Fruit fly (Drosophila melanogaster) whole organism, embryonic: ENCODE results near the gene Acat1.

Experiments
- BEAF-32 ChIP-seq: fragments of 200-800 bp; sonication (Bioruptor generic); optimal IDR thresholded peaks from 3 replicates; lab custom pipeline; 2017; ENCODE audit warnings: missing biosample characterization, missing genetic modification characterization, mild to moderate bottlenecking, moderate library complexity, missing genetic modification reagents
- CG10267 ChIP-seq: fragments of 200-800 bp; sonication (Bioruptor generic); optimal IDR thresholded peaks from 2 replicates; lab custom pipeline; 2018; ENCODE audit warnings: missing biosample characterization, mild to moderate bottlenecking, missing genetic modification characterization, moderate library complexity
- CG12659 ChIP-seq: fragments of 200-800 bp; sonication (Bioruptor generic); optimal IDR thresholded peaks from 3 replicates; lab custom pipeline; 2017; ENCODE audit warnings: mild to moderate bottlenecking, missing biosample characterization, missing genetic modification reagents, missing genetic modification characterization
- CG13424 ChIP-seq: fragments of 200-800 bp; sonication (Bioruptor generic); optimal IDR thresholded peaks from 2 replicates; lab custom pipeline; 2019; ENCODE audit warnings: missing biosample characterization, mild to moderate bottlenecking, missing genetic modification characterization, moderate library complexity
- CG14965 ChIP-seq: fragments of 200-800 bp; sonication (Bioruptor generic); optimal IDR thresholded peaks from 2 replicates; lab custom pipeline; 2016; ENCODE audit warnings: missing biosample characterization, missing genetic modification characterization, borderline replicate concordance
- CG1529 ChIP-seq: fragments of 200-800 bp; sonication (Bioruptor generic); optimal IDR thresholded peaks from 3 replicates; lab custom pipeline; 2018; ENCODE audit warnings: missing biosample characterization, missing genetic modification characterization
- CG1792 ChIP-seq: fragments of 200-800 bp; sonication (Bioruptor generic); optimal IDR thresholded peaks from 2 replicates; lab custom pipeline; 2016; ENCODE audit warnings: missing biosample characterization, missing genetic modification characterization
- CG18011 ChIP-seq: fragments of 200-800 bp; sonication (Bioruptor generic); optimal IDR thresholded peaks from 2 replicates; lab custom pipeline; 2017; ENCODE audit warnings: missing biosample characterization, missing genetic modification characterization, mild to moderate bottlenecking, moderate library complexity, missing genotype
- CG18764 ChIP-seq: fragments of 200-800 bp; sonication (Bioruptor generic); optimal IDR thresholded peaks from 3 replicates; lab custom pipeline; 2016; ENCODE audit warnings: missing biosample characterization, missing genetic modification characterization
- CG30020 ChIP-seq: fragments of 200-800 bp; optimal IDR thresholded peaks from 2 replicates; lab custom pipeline; 2019; ENCODE audit warnings: missing biosample characterization, mild to moderate bottlenecking, missing genetic modification characterization, moderate library complexity
- CG30403 ChIP-seq: fragments of 200-800 bp; sonication (Bioruptor generic); optimal IDR thresholded peaks from 3 replicates; lab custom pipeline; 2016; ENCODE audit warnings: missing biosample characterization, missing genetic modification characterization
- CG31441 ChIP-seq: fragments of 200-800 bp; sonication (Bioruptor generic); IDR thresholded peaks from 2 replicates; pipeline ENCODE4 v1.3.6; 2022; ENCODE audit warnings: missing biosample characterization, missing genetic modification characterization
- CG42726 ChIP-seq: fragments of 200-800 bp; sonication (Bioruptor generic); IDR thresholded peaks from 2 replicates; pipeline ENCODE4 v1.3.6; 2022; ENCODE audit warnings: missing biosample characterization, missing genetic modification characterization; ENCODE audit not compliant: partially characterized antibody
- CG43689 ChIP-seq: fragments of 200-800 bp; sonication (Bioruptor generic); IDR thresholded peaks from 2 replicates; pipeline ENCODE4 v1.3.6; 2022; ENCODE audit warnings: missing biosample characterization, missing genetic modification characterization
- CG4617 ChIP-seq: fragments of 200-800 bp; sonication (Bioruptor generic); optimal IDR thresholded peaks from 3 replicates; lab custom pipeline; 2016; ENCODE audit warnings: missing biosample characterization, missing genetic modification characterization, borderline replicate concordance
- CG6254 ChIP-seq: fragments of 200-800 bp; sonication (Bioruptor generic); optimal IDR thresholded peaks from 3 replicates; lab custom pipeline; 2017; ENCODE audit warnings: mild to moderate bottlenecking, missing biosample characterization, missing genetic modification reagents, missing genetic modification characterization
- CG6765 ChIP-seq: fragments of 200-800 bp; sonication (Bioruptor generic); optimal IDR thresholded peaks from 3 replicates; lab custom pipeline; 2017; ENCODE audit warnings: missing biosample characterization, mild to moderate bottlenecking, missing genetic modification characterization
- CG9876 ChIP-seq: fragments of 200-800 bp; sonication (Bioruptor generic); optimal IDR thresholded peaks from 2 replicates; lab custom pipeline; 2016; ENCODE audit warnings: missing biosample characterization, missing genetic modification characterization
- CkIIα-i1 ChIP-seq: fragments of 200-800 bp; sonication (Bioruptor generic); IDR thresholded peaks from 2 replicates; pipeline ENCODE4 v1.3.6; 2022; ENCODE audit warnings: missing biosample characterization, missing genetic modification characterization
- Dip3 ChIP-seq: fragments of 200-800 bp; sonication (Bioruptor generic); optimal IDR thresholded peaks from 3 replicates; lab custom pipeline; 2016; ENCODE audit warnings: missing biosample characterization, missing genetic modification characterization
- E2f2 ChIP-seq: fragments of 200-800 bp; sonication (Bioruptor generic); IDR thresholded peaks from 2 replicates; pipeline ENCODE4 v1.3.6; 2022; ENCODE audit warnings: missing biosample characterization, missing genetic modification characterization
- ERR ChIP-seq: fragments of 200-800 bp; sonication (Bioruptor generic); optimal IDR thresholded peaks from 2 replicates; lab custom pipeline; 2016; ENCODE audit warnings: missing biosample characterization, missing genetic modification characterization
- Elba2 ChIP-seq: fragments of 200-800 bp; sonication (Bioruptor generic); optimal IDR thresholded peaks from 3 replicates; lab custom pipeline; 2016; ENCODE audit warnings: missing biosample characterization, missing genetic modification characterization
- Fer2 ChIP-seq: fragments of 200-800 bp; sonication (Bioruptor generic); optimal IDR thresholded peaks from 2 replicates; lab custom pipeline; 2018; ENCODE audit warnings: missing biosample characterization, mild to moderate bottlenecking, missing genetic modification characterization, moderate library complexity
- HLH3B ChIP-seq: fragments of 200-800 bp; sonication (Bioruptor generic); IDR thresholded peaks from 2 replicates; pipeline ENCODE4 v1.3.6; 2022; ENCODE audit warnings: missing biosample characterization, missing genetic modification characterization
- HLH54F ChIP-seq: fragments of 200-800 bp; sonication (Bioruptor generic); optimal IDR thresholded peaks from 3 replicates; lab custom pipeline; 2016; ENCODE audit warnings: missing biosample characterization, missing genetic modification characterization
- Neu2 ChIP-seq: fragments of 200-800 bp; sonication (Bioruptor generic); optimal IDR thresholded peaks from 3 replicates; lab custom pipeline; 2016; ENCODE audit warnings: missing biosample characterization, missing genetic modification characterization, borderline replicate concordance
- Sox102F ChIP-seq: fragments of 200-800 bp; sonication (Bioruptor generic); optimal IDR thresholded peaks from 2 replicates; lab custom pipeline; 2018; ENCODE audit warnings: missing biosample characterization, mild to moderate bottlenecking, missing genetic modification characterization, moderate library complexity
- Sry-δ ChIP-seq: fragments of 200-800 bp; sonication (Bioruptor generic); optimal IDR thresholded peaks from 2 replicates; lab custom pipeline; 2016; ENCODE audit warnings: missing biosample characterization, missing genetic modification characterization
- Tbp ChIP-seq: fragments of >200 bp; optimal IDR thresholded peaks from 2 replicates; lab custom pipeline; 2018; ENCODE audit warnings: missing biosample characterization, missing genetic modification characterization
- Usf ChIP-seq: fragments of 200-800 bp; sonication (Bioruptor generic); optimal IDR thresholded peaks from 2 replicates; lab custom pipeline; 2017; ENCODE audit warnings: missing genotype, missing biosample characterization, missing genetic modification characterization
- cg ChIP-seq: fragments of 200-800 bp; sonication (Bioruptor generic); optimal IDR thresholded peaks from 3 replicates; lab custom pipeline; 2019; ENCODE audit warnings: missing biosample characterization, mild to moderate bottlenecking, missing genetic modification characterization, moderate library complexity
- chinmo ChIP-seq: fragments of 200-800 bp; sonication (Bioruptor generic); IDR thresholded peaks from 4 replicates; pipeline ENCODE4 v1.3.6; 2022; ENCODE audit warnings: missing biosample characterization, missing genetic modification characterization; ENCODE audit not compliant: partially characterized antibody
- danr ChIP-seq: fragments of 200-800 bp; sonication (Bioruptor generic); IDR thresholded peaks from 2 replicates; pipeline ENCODE4 v1.3.6; 2022; ENCODE audit warnings: missing biosample characterization, missing genetic modification characterization
- disco-r ChIP-seq: fragments of 200-800 bp; sonication (Bioruptor generic); optimal IDR thresholded peaks from 2 replicates; lab custom pipeline; 2016; ENCODE audit warnings: missing biosample characterization, missing genetic modification characterization
- dm ChIP-seq: fragments of 200-800 bp; sonication (Bioruptor generic); optimal IDR thresholded peaks from 3 replicates; lab custom pipeline; 2016; ENCODE audit warnings: missing biosample characterization, missing genetic modification characterization
- eve ChIP-seq, 2 experiments: fragments of >200 bp; optimal IDR thresholded peaks; 2 replicates each; lab custom pipeline; 2017; ENCODE audit warnings: missing biosample characterization in 2 of 2, missing genetic modification characterization in 2 of 2
- grau ChIP-seq: fragments of 200-800 bp; optimal IDR thresholded peaks from 3 replicates; lab custom pipeline; 2019; ENCODE audit warnings: missing biosample characterization, mild to moderate bottlenecking, missing genetic modification characterization, moderate library complexity
- gt ChIP-seq: fragments of 200-800 bp; sonication (Bioruptor generic); IDR thresholded peaks from 2 replicates; pipeline ENCODE4 v1.3.6; 2022; ENCODE audit warnings: missing biosample characterization, missing genetic modification characterization
- inv ChIP-seq: fragments of 200-800 bp; sonication (Bioruptor generic); IDR thresholded peaks from 2 replicates; pipeline ENCODE4 v1.3.6; 2022; ENCODE audit warnings: missing biosample characterization, missing genetic modification characterization; ENCODE audit not compliant: partially characterized antibody
- lbe ChIP-seq: fragments of 200-800 bp; sonication (Bioruptor generic); optimal IDR thresholded peaks from 2 replicates; lab custom pipeline; 2016; ENCODE audit warnings: missing biosample characterization, mild to moderate bottlenecking, missing genetic modification characterization
- mirr ChIP-seq: fragments of 200-800 bp; sonication (Bioruptor generic); optimal IDR thresholded peaks from 3 replicates; lab custom pipeline; 2018; ENCODE audit warnings: missing biosample characterization, mild to moderate bottlenecking, missing genetic modification characterization
- repo ChIP-seq: fragments of 200-800 bp; sonication (Bioruptor generic); optimal IDR thresholded peaks from 2 replicates; lab custom pipeline; 2016; ENCODE audit warnings: missing biosample characterization, missing genetic modification characterization
- slbo ChIP-seq: fragments of 200-800 bp; sonication (Bioruptor generic); IDR thresholded peaks from 2 replicates; pipeline ENCODE4 v1.3.6; 2022; ENCODE audit warnings: missing biosample characterization, missing genetic modification characterization
- tup ChIP-seq: fragments of 200-800 bp; sonication (Bioruptor generic); optimal IDR thresholded peaks from 2 replicates; lab custom pipeline; 2016; ENCODE audit warnings: missing biosample characterization, mild to moderate bottlenecking, missing genetic modification characterization, moderate library complexity
- twi ChIP-seq: fragments of 200-800 bp; optimal IDR thresholded peaks from 2 replicates; lab custom pipeline; 2019; ENCODE audit warnings: missing biosample characterization, mild to moderate bottlenecking, missing genetic modification characterization, moderate library complexity
- vnd ChIP-seq: fragments of 200-800 bp; sonication (Bioruptor generic); IDR thresholded peaks from 3 replicates; pipeline ENCODE4 v1.3.6; 2022; ENCODE audit warnings: missing biosample characterization, missing genetic modification characterization; ENCODE audit not compliant: partially characterized antibody
- zen ChIP-seq: fragments of 200-800 bp; sonication (Bioruptor generic); optimal IDR thresholded peaks from 3 replicates; lab custom pipeline; 2018; ENCODE audit warnings: missing biosample characterization, mild to moderate bottlenecking, missing genetic modification characterization, moderate library complexity

Gene Acat1

dm6 chrX:7908239-7909068 lies 19.9 kb upstream of the Acat1 start, which contains the start of the genes dpr14 and spidey (continued):
- peak; percentile 88 for TF ChIP-seq Dip3 (GFP tag; lab: Kevin White, UChicago)
- peak; percentile 92 for TF ChIP-seq CG13424 (tag; lab: Kevin White, UChicago)
- TF ChIP-seq CG42726 (GFP tag; lab: Robert Waterston, UW): no peak
- peak; percentile 94 for TF ChIP-seq slbo
- TF ChIP-seq twi (tag; lab: Kevin White, UChicago): peak; percentile 78
- peak; percentile 77 for TF ChIP-seq CG18764
- no peak; the same call in 2 of the 3 replicates for TF ChIP-seq vnd (GFP tag; lab: Robert Waterston, UW)
- peak; percentile 94 for TF ChIP-seq cg (GFP tag; lab: Kevin White, UChicago)
- peak; percentile 60 for TF ChIP-seq CG4617 (GFP tag; lab: Kevin White, UChicago)
- peak; percentile 56 for TF ChIP-seq CG30020 (tag; lab: Kevin White, UChicago)
- TF ChIP-seq Elba2: no peak
- TF ChIP-seq CG10267 (tag; lab: Kevin White, UChicago): peak; percentile 81
- peak; percentile 91 for TF ChIP-seq Sox102F (GFP tag; lab: Kevin White, UChicago)
- peak; percentile 71 for TF ChIP-seq CG18011 (GFP tag; lab: Kevin White, UChicago)
- TF ChIP-seq CG6254 (GFP tag; lab: Kevin White, UChicago): peak; percentile 79
- peak; percentile 74 for TF ChIP-seq repo
- peak; percentile 74 for TF ChIP-seq dm (GFP tag; lab: Kevin White, UChicago)
- TF ChIP-seq lbe: peak; percentile 71
- TF ChIP-seq CG1529 (GFP tag; lab: Kevin White, UChicago): peak; percentile 77
- TF ChIP-seq chinmo (GFP tag; lab: Robert Waterston, UW): 0 out of 4 replicates have a peak, but pooled peaks have one; percentile 36
- TF ChIP-seq inv: 0 out of 2 replicates have a peak, but pooled peaks have one; percentile 21
- peak; percentile 73 for TF ChIP-seq zen (tag; lab: Kevin White, UChicago)
- peak; percentile 50 for TF ChIP-seq BEAF-32 (GFP tag; lab: Kevin White, UChicago)
- TF ChIP-seq CG9876 (GFP tag; lab: Kevin White, UChicago): peak; percentile 73
- TF ChIP-seq disco-r (GFP tag; lab: Kevin White, UChicago): peak; percentile 71
- TF ChIP-seq tup (GFP tag; lab: Kevin White, UChicago): peak; percentile 82
- peak; percentile 64 for TF ChIP-seq Usf (GFP tag; lab: Kevin White, UChicago)
- peak; percentile 88 for TF ChIP-seq mirr (GFP tag; lab: Kevin White, UChicago)
- peak; percentile 92 for TF ChIP-seq CG12659 (GFP tag; lab: Kevin White, UChicago)
- peak; percentile 36; the same call in 1 of the 2 replicates for TF ChIP-seq CkIIα-i1 (GFP tag; lab: Robert Waterston, UW)
- peak; percentile 92 for TF ChIP-seq grau (tag; lab: Kevin White, UChicago)
- TF ChIP-seq gt (GFP tag; lab: Robert Waterston, UW): peak; percentile 49; the same call in 1 of the 2 replicates
- peak; percentile 13 for TF ChIP-seq Neu2 (GFP tag; lab: Kevin White, UChicago)
- peak; percentile 46; the same call in 1 of the 2 replicates for TF ChIP-seq CG43689 (GFP tag; lab: Robert Waterston, UW)
- peak; percentile 90 for TF ChIP-seq CG1792
- TF ChIP-seq danr (GFP tag; lab: Robert Waterston, UW): peak; percentile 84
- TF ChIP-seq HLH54F: peak; percentile 92
- TF ChIP-seq eve (GFP tag; optimal IDR thresholded peaks at IDR 0.05; lab: Kevin White, UChicago): no peak
- peak; percentile 89 for TF ChIP-seq HLH3B (GFP tag; lab: Robert Waterston, UW)
- peak; percentile 36 for TF ChIP-seq CG14965 (GFP tag; lab: Kevin White, UChicago)
- peak; percentile 66 for TF ChIP-seq E2f2 (GFP tag; lab: Robert Waterston, UW)
- TF ChIP-seq Fer2: peak; percentile 86
- TF ChIP-seq Tbp (GFP tag; lab: Kevin White, UChicago): no peak
- peak; percentile 45 for TF ChIP-seq Sry-δ (GFP tag; lab: Kevin White, UChicago)
- peak; percentile 77 for TF ChIP-seq ERR
- peak; percentile 90 for TF ChIP-seq CG6765 (GFP tag; lab: Kevin White, UChicago)
- TF ChIP-seq CG31441 (GFP tag; lab: Robert Waterston, UW): peak; percentile 88
- TF ChIP-seq CG30403 (GFP tag; lab: Kevin White, UChicago): peak; percentile 88
